In genomic region chrX:6524217-6524616, dm6 we compare ENCODE assay signal across 3 fruit fly cellular contexts.
A peak's percentile ranks its signal among the peaks of the same experiment; 100 is the strongest.
TF ChIP-seq lines count a peak whose summit lies in the region.

Gene CG42340, minus strand, starts transcription at chrX:6524323.
Gene CG3918, plus strand, starts transcription at chrX:6524464.

TF ChIP-seq in whole organism, adult, 20 proteins besides CTCF, POLR2A, EP300 and RAD21 (continued from another document):
- TF ChIP-seq CG7101 (tag; optimal IDR thresholded peaks at IDR 0.05; lab: Kevin White, UChicago) (peak; percentile 26), cnc (optimal IDR thresholded peaks at IDR 0.05; lab: Kevin White, UChicago) (no peak)

TF ChIP-seq in whole organism, embryonic, 481 proteins besides CTCF, POLR2A, EP300 and RAD21 (continued from another document and continues in another):
- TF ChIP-seq tup (GFP tag; optimal IDR thresholded peaks at IDR 0.05; lab: Kevin White, UChicago) (no peak), CG2889 (GFP tag; IDR thresholded peaks at IDR 0.05; lab: Robert Waterston, UW) (no peak), vfl (GFP tag; optimal IDR thresholded peaks at IDR 0.05; lab: Kevin White, UChicago) (no peak), mld (GFP tag; IDR thresholded peaks at IDR 0.05; lab: Robert Waterston, UW; ENCODE audit: partially characterized antibody) (no peak; the same call in 2 of the 3 replicates), caup (GFP tag; optimal IDR thresholded peaks at IDR 0.05; lab: Kevin White, UChicago; ENCODE audit: severe bottlenecking) (peak; percentile 17), Oli (tag; optimal IDR thresholded peaks at IDR 0.05; lab: Kevin White, UChicago) (no peak), TFAM (GFP tag; optimal IDR thresholded peaks at IDR 0.05; lab: Kevin White, UChicago) (no peak), E2f1 (GFP tag; IDR thresholded peaks at IDR 0.05; lab: Robert Waterston, UW) (no peak), Sry-δ (GFP tag; optimal IDR thresholded peaks at IDR 0.05; lab: Kevin White, UChicago) (peak; percentile 68), GATAe (GFP tag; conservative IDR thresholded peaks at IDR 0.05; lab: Robert Waterston, UW) (no peak), CG17385 (GFP tag; optimal IDR thresholded peaks at IDR 0.05; lab: Kevin White, UChicago) (no peak), zfh1 (GFP tag; IDR thresholded peaks at IDR 0.05; lab: Robert Waterston, UW) (peak; percentile 45; the same call in 1 of the 3 replicates), shn (GFP tag; optimal IDR thresholded peaks at IDR 0.05; lab: Kevin White, UChicago) (peak; percentile 28), sens (GFP tag; lab: Kevin White, UChicago) (peak; percentile 45), NC2α (GFP tag; optimal IDR thresholded peaks at IDR 0.05; lab: Kevin White, UChicago) (no peak), Hr3 (GFP tag; optimal IDR thresholded peaks at IDR 0.05; lab: Kevin White, UChicago) (no peak), Rx (GFP tag; IDR thresholded peaks at IDR 0.05; lab: Robert Waterston, UW) (no peak), cato (GFP tag; optimal IDR thresholded peaks at IDR 0.05; lab: Kevin White, UChicago; ENCODE audit: borderline replicate concordance) (no peak), CG3847 (GFP tag; IDR thresholded peaks at IDR 0.05; lab: Robert Waterston, UW) (peak; percentile 92), NFAT (GFP tag; IDR thresholded peaks at IDR 0.05; lab: Robert Waterston, UW) (peak; percentile 39; the same call in 1 of the 2 replicates), MBD-R2 (GFP tag; IDR thresholded peaks at IDR 0.05; lab: Robert Waterston, UW) (peak; percentile 97), BEAF-32 (GFP tag; optimal IDR thresholded peaks at IDR 0.05; lab: Kevin White, UChicago) (peak; percentile 65), kay (GFP tag; optimal IDR thresholded peaks at IDR 0.05; lab: Kevin White, UChicago) (no peak), CG14965 (GFP tag; optimal IDR thresholded peaks at IDR 0.05; lab: Kevin White, UChicago; ENCODE audit: borderline replicate concordance) (no peak), CG33557 (GFP tag; optimal IDR thresholded peaks at IDR 0.05; lab: Kevin White, UChicago) (no peak), CG16779 (GFP tag; IDR thresholded peaks at IDR 0.05; lab: Robert Waterston, UW) (0 out of 2 replicates have a peak, but pooled peaks have one; percentile 53), CG9215 (GFP tag; IDR thresholded peaks at IDR 0.05; lab: Robert Waterston, UW) (no peak), sna (GFP tag; IDR thresholded peaks at IDR 0.05; lab: Robert Waterston, UW; ENCODE audit: partially characterized antibody) (peak; percentile 42; the same call in 1 of the 2 replicates), croc (GFP tag; conservative IDR thresholded peaks at IDR 0.05; lab: Robert Waterston, UW) (no peak), kni (GFP tag; optimal IDR thresholded peaks at IDR 0.05; lab: Kevin White, UChicago) (no peak), Blimp-1 (GFP tag; optimal IDR thresholded peaks at IDR 0.05; lab: Kevin White, UChicago) (no peak), Max (GFP tag; optimal IDR thresholded peaks at IDR 0.05; lab: Kevin White, UChicago) (no peak), wek (GFP tag; optimal IDR thresholded peaks at IDR 0.05; lab: Kevin White, UChicago) (no peak), CG6175 (GFP tag; IDR thresholded peaks at IDR 0.05; lab: Robert Waterston, UW) (no peak), Dll (GFP tag; IDR thresholded peaks at IDR 0.05; lab: Robert Waterston, UW; ENCODE audit: partially characterized antibody) (0 out of 4 replicates have a peak, but pooled peaks have one; percentile 46), cad (GFP tag; optimal IDR thresholded peaks at IDR 0.05; lab: Kevin White, UChicago) (no peak), dmrt99B (tag; optimal IDR thresholded peaks at IDR 0.05; lab: Kevin White, UChicago) (no peak), CG3726 (GFP tag; IDR thresholded peaks at IDR 0.05; lab: Robert Waterston, UW) (no peak), Rfx (GFP tag; IDR thresholded peaks at IDR 0.05; lab: Robert Waterston, UW) (peak; percentile 60), gcm (GFP tag; optimal IDR thresholded peaks at IDR 0.05; lab: Kevin White, UChicago) (peak; percentile 28), CG2120 (GFP tag; optimal IDR thresholded peaks at IDR 0.05; lab: Kevin White, UChicago) (peak; percentile 44), CG4360 (GFP tag; IDR thresholded peaks at IDR 0.05; lab: Robert Waterston, UW) (peak; percentile 95), Ravus (GFP tag; IDR thresholded peaks at IDR 0.05; lab: Robert Waterston, UW) (no peak), ssp (GFP tag; IDR thresholded peaks at IDR 0.05; lab: Robert Waterston, UW) (0 out of 2 replicates have a peak, but pooled peaks have one; percentile 37), Elba2 (GFP tag; optimal IDR thresholded peaks at IDR 0.05; lab: Kevin White, UChicago) (peak; percentile 58), psq (GFP tag; optimal IDR thresholded peaks at IDR 0.05; lab: Kevin White, UChicago) (no peak), Sin3A (optimal IDR thresholded peaks at IDR 0.05; lab: Kevin White, UChicago) (peak; percentile 71), CG13624 (GFP tag; optimal IDR thresholded peaks at IDR 0.05; lab: Kevin White, UChicago) (peak; percentile 40), zen (tag; optimal IDR thresholded peaks at IDR 0.05; lab: Kevin White, UChicago) (peak; percentile 6), emc (GFP tag; optimal IDR thresholded peaks at IDR 0.05; lab: Kevin White, UChicago) (no peak), Hey (tag; optimal IDR thresholded peaks at IDR 0.05; lab: Kevin White, UChicago) (no peak), bigmax (GFP tag; optimal IDR thresholded peaks at IDR 0.05; lab: Kevin White, UChicago) (no peak), gce (GFP tag; IDR thresholded peaks at IDR 0.05; lab: Robert Waterston, UW) (no peak), Lpt (GFP tag; optimal IDR thresholded peaks at IDR 0.05; lab: Kevin White, UChicago) (no peak), CG6654 (GFP tag; optimal IDR thresholded peaks at IDR 0.05; lab: Kevin White, UChicago) (peak; percentile 4), phol (tag; optimal IDR thresholded peaks at IDR 0.05; lab: Kevin White, UChicago) (peak; percentile 67), CG2712 (tag; optimal IDR thresholded peaks at IDR 0.05; lab: Kevin White, UChicago) (peak; percentile 39), sob (GFP tag; IDR thresholded peaks at IDR 0.05; lab: Robert Waterston, UW) (peak; percentile 34; the same call in 1 of the 2 replicates), CG1024 (GFP tag; IDR thresholded peaks at IDR 0.05; lab: Robert Waterston, UW) (no peak), Hr39 (optimal IDR thresholded peaks at IDR 0.05; lab: Kevin White, UChicago) (no peak), Fer2 (tag; optimal IDR thresholded peaks at IDR 0.05; lab: Kevin White, UChicago) (no peak), CG1602 (GFP tag; optimal IDR thresholded peaks at IDR 0.05; lab: Kevin White, UChicago) (no peak), CG17186 (GFP tag; optimal IDR thresholded peaks at IDR 0.05; lab: Kevin White, UChicago) (peak; percentile 59), Chrac-16 (GFP tag; optimal IDR thresholded peaks at IDR 0.05; lab: Kevin White, UChicago) (no peak), Sox102F (GFP tag; optimal IDR thresholded peaks at IDR 0.05; lab: Kevin White, UChicago) (no peak)

TF ChIP-seq in whole organism, prepupa, 60 proteins besides CTCF, POLR2A, EP300 and RAD21 (continued from another document):
- TF ChIP-seq Ets96B (tag; optimal IDR thresholded peaks at IDR 0.05; lab: Kevin White, UChicago) = no peak
- TF ChIP-seq fkh (GFP tag; optimal IDR thresholded peaks at IDR 0.05; lab: Kevin White, UChicago) = peak; percentile 76
- no peak for TF ChIP-seq Hr4 (GFP tag; optimal IDR thresholded peaks at IDR 0.05; lab: Kevin White, UChicago)
- no peak for TF ChIP-seq Eip75B (GFP tag; optimal IDR thresholded peaks at IDR 0.05; lab: Kevin White, UChicago)
